Worm (Caenorhabditis elegans) whole organism, early embryonic: Measurements from ENCODE around the gene clec-80.

ENCODE experiments used
- B0310.2 ChIP-seq: sonication (generic microtip); optimal IDR thresholded peaks from 2 replicates; lab custom pipeline; 2016; ENCODE audit warnings: mild to moderate bottlenecking, missing genetic modification characterization, missing compliant biosample characterization
- F13C5.2 ChIP-seq: sonication (generic microtip); optimal IDR thresholded peaks from 2 replicates; lab custom pipeline; 2017; ENCODE audit warnings: mild to moderate bottlenecking, missing genetic modification characterization, inconsistent platforms, missing compliant biosample characterization
- aly-1 ChIP-seq: sonication (generic microtip); optimal IDR thresholded peaks from 2 replicates; lab custom pipeline; 2016; ENCODE audit warnings: missing genetic modification characterization, missing compliant biosample characterization
- ama-1 ChIP-seq: fragments of 150-350 bp; optimal IDR thresholded peaks from 2 replicates; lab custom pipeline; 2014
- ceh-13 ChIP-seq: fragments of 200-800 bp; sonication (Bioruptor generic); optimal IDR thresholded peaks from 2 replicates; lab custom pipeline; 2018; ENCODE audit warnings: mild to moderate bottlenecking, missing genetic modification characterization, missing compliant biosample characterization
- ceh-36 ChIP-seq: sonication (generic microtip); optimal IDR thresholded peaks from 2 replicates; lab custom pipeline; 2016; ENCODE audit warnings: missing genetic modification characterization, inconsistent platforms, missing compliant biosample characterization
- ets-7 ChIP-seq: sonication (generic microtip); optimal IDR thresholded peaks from 2 replicates; lab custom pipeline; 2016; ENCODE audit warnings: missing genotype, missing genetic modification characterization, missing compliant biosample characterization
- flt-1 ChIP-seq: fragments of 200-800 bp; sonication (Bioruptor generic); IDR thresholded peaks from 2 replicates; pipeline ENCODE4 v1.3.6; 2022; ENCODE audit warnings: missing genetic modification characterization, missing compliant biosample characterization
- hmbx-1 ChIP-seq: sonication (generic microtip); optimal IDR thresholded peaks from 2 replicates; lab custom pipeline; 2016; ENCODE audit warnings: mild to moderate bottlenecking, missing genetic modification characterization, missing compliant biosample characterization
- hmg-4 ChIP-seq: fragments of 200-800 bp; sonication (Bioruptor generic); optimal IDR thresholded peaks from 2 replicates; lab custom pipeline; 2018; ENCODE audit warnings: mild to moderate bottlenecking, missing genetic modification characterization, missing compliant biosample characterization
- hnd-1 ChIP-seq: sonication (generic microtip); optimal IDR thresholded peaks from 2 replicates; lab custom pipeline; 2016; ENCODE audit warnings: missing genetic modification characterization, missing compliant biosample characterization
- pes-1 ChIP-seq: fragments of 200-800 bp; sonication (Bioruptor generic); IDR thresholded peaks from 2 replicates; pipeline ENCODE4 v1.3.6; 2022; ENCODE audit warnings: missing genetic modification reagents, missing genetic modification characterization, missing compliant biosample characterization
- scrt-1 ChIP-seq: fragments of 200-800 bp; sonication (Bioruptor generic); IDR thresholded peaks from 2 replicates; pipeline ENCODE4 v1.3.6; 2022; ENCODE audit warnings: missing genetic modification characterization, missing compliant biosample characterization
- sea-1 ChIP-seq: fragments of 200-800 bp; sonication (Bioruptor generic); conservative IDR thresholded peaks from 2 replicates; pipeline ENCODE4 v1.3.6; 2022; ENCODE audit warnings: missing genetic modification characterization, missing compliant biosample characterization
- tbx-11 ChIP-seq: fragments of 200-800 bp; sonication (Bioruptor generic); IDR thresholded peaks from 2 replicates; pipeline ENCODE4 v1.3.6; 2022; ENCODE audit warnings: missing genetic modification characterization, missing compliant biosample characterization
- tbx-37 ChIP-seq: fragments of 200-800 bp; sonication (Bioruptor generic); conservative IDR thresholded peaks from 2 replicates; pipeline ENCODE4 v1.3.6; 2022; ENCODE audit warnings: missing genetic modification reagents, missing genetic modification characterization, missing compliant biosample characterization
- tra-4 ChIP-seq: sonication (generic microtip); optimal IDR thresholded peaks from 2 replicates; lab custom pipeline; 2017; ENCODE audit warnings: missing genetic modification characterization, missing compliant biosample characterization

The clec-80 gene

DNA sequence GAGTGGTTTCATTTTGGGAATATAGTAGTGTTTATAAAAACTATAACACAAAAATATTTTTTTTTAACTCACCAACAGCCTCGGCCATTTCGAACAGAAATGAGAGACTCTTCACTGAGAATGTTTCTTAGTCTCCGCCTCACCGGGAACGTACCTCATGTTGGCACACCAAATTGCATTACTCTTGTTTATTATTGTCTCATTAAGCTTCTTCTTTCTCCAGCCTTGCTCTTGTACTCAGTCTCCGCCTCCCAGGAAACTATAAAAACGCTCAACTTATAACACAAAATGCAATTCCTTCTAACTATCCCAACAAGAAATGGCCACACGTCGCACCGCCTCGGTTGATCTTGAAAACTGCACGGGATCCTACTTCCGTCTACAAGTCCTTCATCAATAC, 9.0 kb downstream of the clec-80 start, which contains the start of the genes Y54G2A.48 and pudl-1:
TSS of gene Y54G2A.48 (minus strand) at position 101 of the 400 bp plus-strand sequence.
TSS of gene pudl-1 (plus strand) at position 320 of the 400 bp plus-strand sequence.
- TF ChIP-seq hmbx-1 (tag; lab: Kevin White, UChicago), result no peak
- TF ChIP-seq B0310.2 (tag; lab: Kevin White, UChicago), result no peak
- no peak for TF ChIP-seq tbx-11
- no peak for TF ChIP-seq F13C5.2 (tag; lab: Kevin White, UChicago)
- no peak for TF ChIP-seq ama-1 (lab: Kevin White, UChicago)

ce11 chrIV:2834516-2834915, 11.0 kb downstream of the clec-80 start, which contains the start of gene pudl-2:
TSS of gene pudl-2 (plus strand) at chrIV:2834816.
- TF ChIP-seq aly-1 (tag; lab: Kevin White, UChicago), result no peak
- no peak for TF ChIP-seq tra-4 (tag; lab: Kevin White, UChicago)
- TF ChIP-seq sea-1, result no peak
- TF ChIP-seq hmg-4 (GFP tag; lab: Kevin White, UChicago), result no peak
- no peak for TF ChIP-seq ceh-36 (tag; lab: Kevin White, UChicago)
- TF ChIP-seq F13C5.2 (tag; lab: Kevin White, UChicago), result no peak
- no peak for TF ChIP-seq pes-1 (GFP tag; lab: Robert Waterston, UW)
- no peak for TF ChIP-seq tbx-11
- no peak for TF ChIP-seq ceh-13 (GFP tag; lab: Kevin White, UChicago)
- TF ChIP-seq scrt-1 (GFP tag; lab: Robert Waterston, UW), result no peak
- no peak for TF ChIP-seq ama-1 (lab: Kevin White, UChicago)
- no peak for TF ChIP-seq B0310.2 (tag; lab: Kevin White, UChicago)
- no peak for TF ChIP-seq flt-1 (GFP tag; lab: Robert Waterston, UW)
- TF ChIP-seq hmbx-1 (tag; lab: Kevin White, UChicago), result no peak
- no peak for TF ChIP-seq tbx-37 (GFP tag; lab: Robert Waterston, UW)
- no peak for TF ChIP-seq hnd-1 (tag; lab: Kevin White, UChicago)
- no peak for TF ChIP-seq ets-7 (tag; lab: Kevin White, UChicago)

- TF ChIP-seq B0310.2 (tag; lab: Kevin White, UChicago) (no peak), flt-1 (GFP tag; lab: Robert Waterston, UW) (no peak), tra-4 (tag; lab: Kevin White, UChicago) (no peak), aly-1 (tag; lab: Kevin White, UChicago) (no peak), pes-1 (GFP tag; lab: Robert Waterston, UW) (no peak), sea-1 (no peak), hmbx-1 (tag; lab: Kevin White, UChicago) (no peak)
These were observed 11.8 kb downstream of the clec-80 start, which contains the start of gene clec-82 for ce11 chrIV:2835364-2835763. TSS of gene clec-82 (plus strand) at chrIV:2835664.

ce11 chrIV:2838308-2838707, 14.8 kb downstream of the clec-80 start, which contains the start of gene Y54G2A.7:
TSS of gene Y54G2A.7 (plus strand) at chrIV:2838608.
- no peak for TF ChIP-seq hnd-1 (tag; lab: Kevin White, UChicago)
- no peak for TF ChIP-seq tbx-11
- no peak for TF ChIP-seq ama-1 (lab: Kevin White, UChicago)
- TF ChIP-seq pes-1 (GFP tag; lab: Robert Waterston, UW), result no peak
- TF ChIP-seq aly-1 (tag; lab: Kevin White, UChicago), result no peak
- TF ChIP-seq B0310.2 (tag; lab: Kevin White, UChicago), result no peak
- TF ChIP-seq F13C5.2 (tag; lab: Kevin White, UChicago), result no peak
- no peak for TF ChIP-seq ceh-13 (GFP tag; lab: Kevin White, UChicago)
- TF ChIP-seq ets-7 (tag; lab: Kevin White, UChicago), result no peak
- no peak for TF ChIP-seq sea-1

- no peak for TF ChIP-seq aly-1 (tag; lab: Kevin White, UChicago)
- TF ChIP-seq scrt-1 (GFP tag; lab: Robert Waterston, UW), result no peak
- no peak for TF ChIP-seq tbx-11
- no peak for TF ChIP-seq pes-1 (GFP tag; lab: Robert Waterston, UW)
- no peak for TF ChIP-seq flt-1 (GFP tag; lab: Robert Waterston, UW)
- no peak for TF ChIP-seq ama-1 (lab: Kevin White, UChicago)
- TF ChIP-seq ceh-13 (GFP tag; lab: Kevin White, UChicago), result no peak
- TF ChIP-seq ceh-36 (tag; lab: Kevin White, UChicago), result no peak
- TF ChIP-seq F13C5.2 (tag; lab: Kevin White, UChicago), result no peak
- TF ChIP-seq sea-1, result no peak
- TF ChIP-seq B0310.2 (tag; lab: Kevin White, UChicago), result no peak
These were observed 17.7 kb downstream of the clec-80 start, which contains the start of gene clec-83 for ce11 chrIV:2841260-2841659. TSS of gene clec-83 (minus strand) at chrIV:2841472.

- no peak for TF ChIP-seq F13C5.2 (tag; lab: Kevin White, UChicago)
- TF ChIP-seq ceh-36 (tag; lab: Kevin White, UChicago), result no peak
- TF ChIP-seq flt-1 (GFP tag; lab: Robert Waterston, UW), result no peak
- TF ChIP-seq tbx-37 (GFP tag; lab: Robert Waterston, UW), result no peak
These were observed 18.6 kb downstream of the clec-80 start, which contains the start of gene clec-84 for ce11 chrIV:2842162-2842561. TSS of gene clec-84 (plus strand) at chrIV:2842462.

- TF ChIP-seq hmg-4 (GFP tag; lab: Kevin White, UChicago), result no peak
- TF ChIP-seq flt-1 (GFP tag; lab: Robert Waterston, UW), result no peak
- TF ChIP-seq sea-1, result no peak
- no peak for TF ChIP-seq tbx-37 (GFP tag; lab: Robert Waterston, UW)
- no peak for TF ChIP-seq aly-1 (tag; lab: Kevin White, UChicago)
- no peak for TF ChIP-seq scrt-1 (GFP tag; lab: Robert Waterston, UW)
- TF ChIP-seq ets-7 (tag; lab: Kevin White, UChicago), result no peak
- no peak for TF ChIP-seq tra-4 (tag; lab: Kevin White, UChicago)
- TF ChIP-seq B0310.2 (tag; lab: Kevin White, UChicago), result no peak
- TF ChIP-seq ceh-36 (tag; lab: Kevin White, UChicago), result no peak
- no peak for TF ChIP-seq F13C5.2 (tag; lab: Kevin White, UChicago)
- TF ChIP-seq ceh-13 (GFP tag; lab: Kevin White, UChicago), result no peak
- TF ChIP-seq hnd-1 (tag; lab: Kevin White, UChicago), result no peak
These were observed 20.3 kb downstream of the clec-80 start, which contains the start of gene Y54G2A.15 for ce11 chrIV:2843882-2844281. TSS of gene Y54G2A.15 (minus strand) at chrIV:2843982.
